Fruit fly (Drosophila melanogaster) whole organism, pupa: ENCODE data around the gene CG8563.

Experiments
- CG10348 ChIP-seq: fragments of 200-800 bp; sonication (Bioruptor generic); IDR thresholded peaks from 2 replicates; pipeline ENCODE4 v1.3.6; 2022; ENCODE audit warnings: missing biosample characterization, missing genetic modification characterization
- CG12605 ChIP-seq: fragments of 200-800 bp; sonication (Bioruptor generic); IDR thresholded peaks from 2 replicates; pipeline ENCODE4 v1.3.6; 2022; ENCODE audit warnings: missing biosample characterization, missing genetic modification characterization
- CG13204 ChIP-seq: fragments of 200-800 bp; sonication (Bioruptor generic); optimal IDR thresholded peaks from 2 replicates; lab custom pipeline; 2018; ENCODE audit warnings: missing biosample characterization, mild to moderate bottlenecking, missing genetic modification characterization, moderate library complexity
- CG14655 ChIP-seq: fragments of 200-800 bp; sonication (Bioruptor generic); optimal IDR thresholded peaks from 3 replicates; lab custom pipeline; 2017; ENCODE audit warnings: mild to moderate bottlenecking, missing biosample characterization, missing genetic modification reagents, missing genetic modification characterization
- CG15710 ChIP-seq: fragments of 200-800 bp; sonication (Bioruptor generic); optimal IDR thresholded peaks from 2 replicates; lab custom pipeline; 2018; ENCODE audit warnings: missing biosample characterization, mild to moderate bottlenecking, missing genetic modification characterization, moderate library complexity
- CG17806 ChIP-seq: fragments of 200-800 bp; sonication (Bioruptor generic); optimal IDR thresholded peaks from 2 replicates; lab custom pipeline; 2018; ENCODE audit warnings: missing biosample characterization, mild to moderate bottlenecking, missing genetic modification characterization, moderate library complexity
- CG32121 ChIP-seq: fragments of 200-800 bp; sonication (Bioruptor generic); IDR thresholded peaks from 2 replicates; pipeline ENCODE4 v1.3.6; 2022; ENCODE audit warnings: missing biosample characterization, missing genetic modification characterization
- CG34367 ChIP-seq: fragments of 200-800 bp; sonication (Bioruptor generic); optimal IDR thresholded peaks from 2 replicates; lab custom pipeline; 2018; ENCODE audit warnings: missing biosample characterization, mild to moderate bottlenecking, missing genetic modification characterization
- CG4496 ChIP-seq: fragments of 200-800 bp; sonication (Bioruptor generic); IDR thresholded peaks from 3 replicates; pipeline ENCODE4 v1.3.6; 2022; ENCODE audit warnings: missing biosample characterization, missing genetic modification characterization
- CG8301 ChIP-seq: fragments of 200-800 bp; sonication (Bioruptor generic); optimal IDR thresholded peaks from 2 replicates; lab custom pipeline; 2018; ENCODE audit warnings: missing biosample characterization, mild to moderate bottlenecking, missing genetic modification characterization
- CG9948 ChIP-seq: fragments of 200-800 bp; sonication (Bioruptor generic); optimal IDR thresholded peaks from 2 replicates; lab custom pipeline; 2018; ENCODE audit warnings: missing biosample characterization, mild to moderate bottlenecking, missing genetic modification characterization, moderate library complexity
- D1 ChIP-seq: fragments of 200-800 bp; sonication (Bioruptor generic); optimal IDR thresholded peaks from 2 replicates; lab custom pipeline; 2018; ENCODE audit warnings: missing biosample characterization, mild to moderate bottlenecking, missing genetic modification characterization, moderate library complexity
- EcR ChIP-seq: fragments of 200-800 bp; sonication (Bioruptor generic); optimal IDR thresholded peaks from 3 replicates; lab custom pipeline; 2019; ENCODE audit warnings: missing biosample characterization, missing genetic modification characterization, mild to moderate bottlenecking, moderate library complexity, missing genetic modification reagents
- Ets98B ChIP-seq: fragments of 200-800 bp; sonication (Bioruptor generic); IDR thresholded peaks from 2 replicates; pipeline ENCODE4 v1.3.6; 2022; ENCODE audit warnings: missing biosample characterization, missing genetic modification characterization
- Pif1A ChIP-seq: fragments of 200-800 bp; sonication (Bioruptor generic); optimal IDR thresholded peaks from 3 replicates; lab custom pipeline; 2016; ENCODE audit warnings: missing biosample characterization, missing genetic modification characterization
- Pif1B ChIP-seq: fragments of 200-800 bp; sonication (Bioruptor generic); optimal IDR thresholded peaks from 3 replicates; lab custom pipeline; 2016; ENCODE audit warnings: missing biosample characterization, missing genetic modification characterization
- Snoo ChIP-seq: fragments of 200-800 bp; sonication (Bioruptor generic); optimal IDR thresholded peaks from 3 replicates; lab custom pipeline; 2017; ENCODE audit warnings: missing biosample characterization, mild to moderate bottlenecking, missing genetic modification characterization, inconsistent platforms
- fd96Ca ChIP-seq: fragments of 200-800 bp; sonication (Bioruptor generic); IDR thresholded peaks from 3 replicates; pipeline ENCODE4 v1.3.6; 2022; ENCODE audit warnings: missing biosample characterization, missing genetic modification characterization
- gl ChIP-seq: fragments of 200-800 bp; sonication (Bioruptor generic); optimal IDR thresholded peaks from 2 replicates; lab custom pipeline; 2018; ENCODE audit warnings: missing biosample characterization, mild to moderate bottlenecking, missing genetic modification characterization
- rn ChIP-seq: fragments of 200-800 bp; sonication (Bioruptor generic); IDR thresholded peaks from 2 replicates; pipeline ENCODE4 v1.3.6; 2022; ENCODE audit warnings: missing biosample characterization, missing genetic modification characterization

Gene CG8563

DNA sequence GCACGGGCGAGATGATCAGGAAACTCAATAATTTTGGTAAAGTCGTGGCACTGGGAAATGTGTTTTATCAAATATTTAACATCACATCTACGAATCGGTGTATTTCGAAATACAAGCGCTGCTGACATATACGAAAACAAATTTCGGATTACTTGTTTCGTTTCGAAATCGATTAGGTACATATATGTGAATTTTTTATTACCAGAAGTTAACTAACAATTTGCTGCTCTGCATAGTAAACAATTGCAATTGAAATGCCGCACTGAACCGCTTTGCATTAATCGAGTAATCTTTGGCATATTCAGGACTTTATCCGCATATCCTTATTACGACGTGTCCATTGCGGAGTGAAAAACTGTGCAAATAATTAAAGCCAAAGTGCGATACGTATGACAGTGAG lies 46.8 kb downstream of the CG8563 start, which contains the start of gene CG14835:
CG14835 (minus strand) TSS at position 101 of the 400 bp plus-strand sequence.
- TF ChIP-seq CG17806 (tag; lab: Kevin White, UChicago) (no peak), Pif1B (GFP tag; lab: Kevin White, UChicago) (no peak), EcR (GFP tag; lab: Kevin White, UChicago) (no peak), CG8301 (tag; lab: Kevin White, UChicago) (no peak), CG4496 (GFP tag; lab: Robert Waterston, UW) (no peak), Ets98B (GFP tag; lab: Robert Waterston, UW) (no peak), CG9948 (no peak), CG34367 (tag; lab: Kevin White, UChicago) (no peak), CG10348 (no peak), gl (tag; lab: Kevin White, UChicago) (no peak)

- no peak for TF ChIP-seq fd96Ca (GFP tag; lab: Robert Waterston, UW)
- TF ChIP-seq CG4496 (GFP tag; lab: Robert Waterston, UW), result no peak
- TF ChIP-seq CG8301 (tag; lab: Kevin White, UChicago), result no peak
- no peak for TF ChIP-seq CG9948
- no peak for TF ChIP-seq gl (tag; lab: Kevin White, UChicago)
- TF ChIP-seq CG34367 (tag; lab: Kevin White, UChicago), result no peak
- no peak for TF ChIP-seq CG17806 (tag; lab: Kevin White, UChicago)
- no peak for TF ChIP-seq CG12605 (GFP tag; lab: Robert Waterston, UW)
- no peak for TF ChIP-seq CG32121
- no peak for TF ChIP-seq CG10348
- no peak for TF ChIP-seq D1 (tag; lab: Kevin White, UChicago)
- no peak for TF ChIP-seq Pif1A (GFP tag; lab: Kevin White, UChicago)
- TF ChIP-seq rn (GFP tag; lab: Robert Waterston, UW), result no peak
- no peak for TF ChIP-seq CG14655 (GFP tag; lab: Kevin White, UChicago)
- no peak for TF ChIP-seq Pif1B (GFP tag; lab: Kevin White, UChicago)
- TF ChIP-seq CG13204 (GFP tag; lab: Kevin White, UChicago), result no peak
- no peak for TF ChIP-seq Snoo (tag; lab: Kevin White, UChicago)
- no peak for TF ChIP-seq Ets98B (GFP tag; lab: Robert Waterston, UW)
- no peak for TF ChIP-seq EcR (GFP tag; lab: Kevin White, UChicago)
These were observed 48.8 kb downstream of the CG8563 start, which contains the start of gene sphinx1 for dm6 chr3L:7439305-7439704. TSS of gene sphinx1 (minus strand) at chr3L:7439405.

- TF ChIP-seq EcR (GFP tag; lab: Kevin White, UChicago) (no peak), fd96Ca (GFP tag; lab: Robert Waterston, UW) (no peak), CG15710 (tag; lab: Kevin White, UChicago) (no peak), gl (tag; lab: Kevin White, UChicago) (no peak), Pif1B (GFP tag; lab: Kevin White, UChicago) (no peak), CG13204 (GFP tag; lab: Kevin White, UChicago) (no peak), CG4496 (GFP tag; lab: Robert Waterston, UW) (no peak), CG10348 (no peak), Ets98B (GFP tag; lab: Robert Waterston, UW) (no peak), CG8301 (tag; lab: Kevin White, UChicago) (no peak), CG12605 (GFP tag; lab: Robert Waterston, UW) (no peak)
These were observed 50.1 kb downstream of the CG8563 start, which contains the start of gene sphinx2 for dm6 chr3L:7440633-7441032. TSS of gene sphinx2 (minus strand) at chr3L:7440733.
